Fruit fly (Drosophila melanogaster): Measurements from ENCODE around the gene dco.

dco gene

dm6 chr3R:31016715-31017114, 44.3 kb downstream of the dco start, which contains the start of gene 5-HT7 (continued):
- no peak for TF ChIP-seq oc (tag; optimal IDR thresholded peaks at IDR 0.05)

- TF ChIP-seq Elba2 (GFP tag; optimal IDR thresholded peaks at IDR 0.05) (no peak), CG17612 (GFP tag; IDR thresholded peaks at IDR 0.05) (no peak), CG10209 (GFP tag; optimal IDR thresholded peaks at IDR 0.05) (no peak), CG10321 (GFP tag; IDR thresholded peaks at IDR 0.05) (no peak), vnd (GFP tag; IDR thresholded peaks at IDR 0.05; ENCODE audit: partially characterized antibody) (peak; percentile 56; the same call in 1 of the 3 replicates), CG18262 (tag; optimal IDR thresholded peaks at IDR 0.05) (no peak), Awh (GFP tag; IDR thresholded peaks at IDR 0.05) (no peak), CG16813 (GFP tag; IDR thresholded peaks at IDR 0.05; ENCODE audit: partially characterized antibody) (no peak), CG11504 (tag; optimal IDR thresholded peaks at IDR 0.05) (no peak), CG12236 (GFP tag; optimal IDR thresholded peaks at IDR 0.05) (no peak), h (optimal IDR thresholded peaks at IDR 0.05) (no peak), CG7357 (GFP tag; IDR thresholded peaks at IDR 0.05) (no peak), Adf1 (GFP tag; IDR thresholded peaks at IDR 0.05) (no peak; the same call in 1 of the 2 replicates), CG1602 (GFP tag; optimal IDR thresholded peaks at IDR 0.05) (no peak), Dad (GFP tag; optimal IDR thresholded peaks at IDR 0.05) (no peak), crol (GFP tag; IDR thresholded peaks at IDR 0.05) (peak; percentile 81), cg (GFP tag; optimal IDR thresholded peaks at IDR 0.05) (no peak), ab (GFP tag; optimal IDR thresholded peaks at IDR 0.05) (no peak), CG12659 (GFP tag; optimal IDR thresholded peaks at IDR 0.05) (no peak), klu (GFP tag; IDR thresholded peaks at IDR 0.05) (no peak), CG15601 (tag; optimal IDR thresholded peaks at IDR 0.05) (no peak), GATAe (GFP tag; conservative IDR thresholded peaks at IDR 0.05) (peak; percentile 97), CG3407 (GFP tag; optimal IDR thresholded peaks at IDR 0.05) (no peak), tgo (GFP tag; IDR thresholded peaks at IDR 0.05) (no peak), CG17359 (tag; optimal IDR thresholded peaks at IDR 0.05) (no peak), gce (GFP tag; IDR thresholded peaks at IDR 0.05) (no peak), kay (GFP tag; optimal IDR thresholded peaks at IDR 0.05) (peak; percentile 42), CG3163 (GFP tag; optimal IDR thresholded peaks at IDR 0.05) (no peak), CkIIα-i1 (GFP tag; IDR thresholded peaks at IDR 0.05) (no peak), NFAT (GFP tag; IDR thresholded peaks at IDR 0.05) (no peak), Side (GFP tag; optimal IDR thresholded peaks at IDR 0.05) (no peak), Lhr (GFP tag; optimal IDR thresholded peaks at IDR 0.05) (no peak), tll (GFP tag; optimal IDR thresholded peaks at IDR 0.05) (no peak), jumu (GFP tag; optimal IDR thresholded peaks at IDR 0.05) (no peak), exex (tag; optimal IDR thresholded peaks at IDR 0.05) (peak; percentile 97), chinmo (GFP tag; IDR thresholded peaks at IDR 0.05; ENCODE audit: partially characterized antibody) (0 out of 4 replicates have a peak, but pooled peaks have one; percentile 45), PHDP (tag; optimal IDR thresholded peaks at IDR 0.05) (no peak), CG4282 (GFP tag; optimal IDR thresholded peaks at IDR 0.05) (no peak), BEAF-32 (GFP tag; optimal IDR thresholded peaks at IDR 0.05) (no peak), CG5180 (GFP tag; optimal IDR thresholded peaks at IDR 0.05) (no peak), CG6254 (GFP tag; optimal IDR thresholded peaks at IDR 0.05) (no peak), grn (GFP tag; optimal IDR thresholded peaks at IDR 0.05) (peak; percentile 60), CG15514 (GFP tag; optimal IDR thresholded peaks at IDR 0.05) (peak; percentile 22), CG13624 (GFP tag; optimal IDR thresholded peaks at IDR 0.05) (no peak), sd (tag; optimal IDR thresholded peaks at IDR 0.05) (peak; percentile 79), schlank (tag; optimal IDR thresholded peaks at IDR 0.05) (no peak), CG6175 (GFP tag; IDR thresholded peaks at IDR 0.05) (no peak), CG1647 (GFP tag; optimal IDR thresholded peaks at IDR 0.05) (no peak)
Measured at dm6 chr3R:31010086-31010485, 50.9 kb downstream of the dco start.
